Worm (Caenorhabditis elegans) whole organism, L2 larva: Measurements from ENCODE around the gene F31F7.2.
A peak's percentile ranks its signal among the peaks of the same experiment; 100 is the strongest.

Experiments used
- C34F6.9 ChIP-seq: fragments of 150-350 bp; optimal IDR thresholded peaks from 2 replicates; lab custom pipeline; 2014; ENCODE audit warnings: missing biosample characterization, missing genetic modification characterization
- F13H6.1 ChIP-seq: sonication (generic microtip); optimal IDR thresholded peaks from 2 replicates; lab custom pipeline; 2016; ENCODE audit warnings: missing genetic modification characterization, missing compliant biosample characterization
- R02D3.7 ChIP-seq: fragments of 150-350 bp; optimal IDR thresholded peaks from 2 replicates; lab custom pipeline; 2014; ENCODE audit warnings: missing biosample characterization, missing genetic modification characterization
- Y55F3AM.14 ChIP-seq: fragments of 200-800 bp; sonication (Bioruptor generic); optimal IDR thresholded peaks from 2 replicates; lab custom pipeline; 2018; ENCODE audit warnings: mild to moderate bottlenecking, missing genetic modification characterization, missing compliant biosample characterization
- ZK546.5 ChIP-seq: sonication (generic microtip); optimal IDR thresholded peaks from 2 replicates; lab custom pipeline; 2017; ENCODE audit warnings: missing biosample characterization, missing genetic modification characterization
- alr-1 ChIP-seq: fragments of 150-350 bp; optimal IDR thresholded peaks from 2 replicates; lab custom pipeline; 2014; ENCODE audit warnings: missing biosample characterization, missing genetic modification characterization
- aly-2 ChIP-seq: fragments of 150-350 bp; optimal IDR thresholded peaks from 2 replicates; lab custom pipeline; 2014; ENCODE audit warnings: missing biosample characterization, missing genetic modification characterization
- ama-1 ChIP-seq: fragments of 150-350 bp; optimal IDR thresholded peaks from 2 replicates; lab custom pipeline; 2018; ENCODE audit warnings: inconsistent platforms
- blmp-1 ChIP-seq: sonication (generic microtip); optimal IDR thresholded peaks from 2 replicates; lab custom pipeline; 2017; ENCODE audit warnings: missing genetic modification characterization, mild to moderate bottlenecking, missing compliant biosample characterization, antibody characterized with exemption, moderate library complexity; ENCODE audit not compliant: insufficient read depth
- ceh-16 ChIP-seq: fragments of 150-350 bp; optimal IDR thresholded peaks from 2 replicates; lab custom pipeline; 2014; ENCODE audit warnings: missing biosample characterization, missing genetic modification characterization
- ceh-82 ChIP-seq: fragments of 150-350 bp; optimal IDR thresholded peaks from 2 replicates; lab custom pipeline; 2014; ENCODE audit warnings: missing biosample characterization, missing genetic modification characterization
- crh-2 ChIP-seq: sonication (generic microtip); optimal IDR thresholded peaks from 2 replicates; lab custom pipeline; 2017; ENCODE audit warnings: missing biosample characterization, missing genetic modification characterization
- dmd-4 ChIP-seq: sonication (generic microtip); optimal IDR thresholded peaks from 2 replicates; lab custom pipeline; 2017; ENCODE audit warnings: missing biosample characterization, missing genetic modification characterization
- egl-27 ChIP-seq: sonication (generic microtip); optimal IDR thresholded peaks from 3 replicates; lab custom pipeline; 2017; ENCODE audit warnings: missing biosample characterization, missing genetic modification reagents, missing genetic modification characterization
- elt-1 ChIP-seq: fragments of 150-350 bp; optimal IDR thresholded peaks from 2 replicates; lab custom pipeline; 2014; ENCODE audit warnings: missing biosample characterization, missing genetic modification characterization
- fos-1 ChIP-seq: fragments of 150-350 bp; optimal IDR thresholded peaks from 2 replicates; lab custom pipeline; 2014; ENCODE audit warnings: missing biosample characterization, missing genetic modification characterization
- gmeb-1 ChIP-seq: fragments of 150-350 bp; optimal IDR thresholded peaks from 2 replicates; lab custom pipeline; 2014; ENCODE audit warnings: missing biosample characterization, missing genetic modification characterization
- lin-11 ChIP-seq: fragments of 150-350 bp; sonication (generic microtip); optimal IDR thresholded peaks from 2 replicates; lab custom pipeline; 2014; ENCODE audit warnings: missing biosample characterization, missing genetic modification characterization, inconsistent platforms, mixed read lengths
- lin-13 ChIP-seq: fragments of 150-350 bp; optimal IDR thresholded peaks from 2 replicates; lab custom pipeline; 2014; ENCODE audit warnings: missing biosample characterization, missing genetic modification reagents, missing genetic modification characterization
- lin-39 ChIP-seq: fragments of 150-350 bp; optimal IDR thresholded peaks from 2 replicates; lab custom pipeline; 2014; ENCODE audit warnings: missing biosample characterization, missing genetic modification reagents, missing genetic modification characterization
- lsy-2 ChIP-seq, 2 experiments: fragments of 150-350 bp in 1 of 2; sonication (generic microtip) in 1 of 2; optimal IDR thresholded peaks; 2 replicates each; lab custom pipeline; 2014 to 2017; ENCODE audit warnings: missing biosample characterization in 2 of 2, missing genetic modification characterization in 2 of 2
- mab-5 ChIP-seq: fragments of 150-350 bp; optimal IDR thresholded peaks from 2 replicates; lab custom pipeline; 2014; ENCODE audit warnings: missing biosample characterization, missing genetic modification characterization
- mbf-1 ChIP-seq: sonication (generic microtip); optimal IDR thresholded peaks from 2 replicates; lab custom pipeline; 2017; ENCODE audit warnings: missing biosample characterization, missing genetic modification characterization
- mdl-1 ChIP-seq, 2 experiments: fragments of 150-350 bp in 1 of 2; sonication (generic microtip) in 1 of 2; optimal IDR thresholded peaks; 2 replicates each; lab custom pipeline; 2017; ENCODE audit warnings: missing biosample characterization in 2 of 2, missing genetic modification characterization in 2 of 2
- nhr-10 ChIP-seq: sonication (generic microtip); optimal IDR thresholded peaks from 2 replicates; lab custom pipeline; 2017; ENCODE audit warnings: missing biosample characterization, missing genetic modification characterization
- nhr-12 ChIP-seq: fragments of 150-350 bp; optimal IDR thresholded peaks from 2 replicates; lab custom pipeline; 2014; ENCODE audit warnings: missing biosample characterization, missing genetic modification characterization
- nhr-129 ChIP-seq: fragments of 150-350 bp; optimal IDR thresholded peaks from 2 replicates; lab custom pipeline; 2014; ENCODE audit warnings: missing biosample characterization, missing genetic modification characterization
- nhr-21 ChIP-seq: fragments of 150-350 bp; optimal IDR thresholded peaks from 2 replicates; lab custom pipeline; 2014; ENCODE audit warnings: missing biosample characterization, missing genetic modification characterization
- nhr-23 ChIP-seq: fragments of 150-350 bp; optimal IDR thresholded peaks from 2 replicates; lab custom pipeline; 2014; ENCODE audit warnings: missing biosample characterization, missing genetic modification reagents, missing genetic modification characterization
- nhr-237 ChIP-seq: fragments of 150-350 bp; optimal IDR thresholded peaks from 2 replicates; lab custom pipeline; 2014; ENCODE audit warnings: missing biosample characterization, missing genetic modification characterization
- nhr-25 ChIP-seq: fragments of 150-350 bp; sonication (generic microtip); optimal IDR thresholded peaks from 3 replicates; lab custom pipeline; 2014; ENCODE audit warnings: missing biosample characterization, missing genetic modification characterization
- nhr-6 ChIP-seq: fragments of 150-350 bp; optimal IDR thresholded peaks from 2 replicates; lab custom pipeline; 2014; ENCODE audit warnings: missing biosample characterization, missing genetic modification characterization
- nhr-77 ChIP-seq: fragments of 150-350 bp; optimal IDR thresholded peaks from 2 replicates; lab custom pipeline; 2014; ENCODE audit warnings: missing biosample characterization, missing genetic modification characterization
- peb-1 ChIP-seq: fragments of 150-350 bp; optimal IDR thresholded peaks from 2 replicates; lab custom pipeline; 2014; ENCODE audit warnings: missing biosample characterization, missing genetic modification characterization
- sem-4 ChIP-seq: fragments of 150-350 bp; optimal IDR thresholded peaks from 2 replicates; lab custom pipeline; 2014; ENCODE audit warnings: missing biosample characterization, missing genetic modification reagents, missing genetic modification characterization
- skn-1 ChIP-seq: sonication (generic microtip); optimal IDR thresholded peaks from 2 replicates; lab custom pipeline; 2017; ENCODE audit warnings: missing biosample characterization, missing genetic modification characterization
- sma-3 ChIP-seq: sonication (generic microtip); optimal IDR thresholded peaks from 2 replicates; lab custom pipeline; 2016; ENCODE audit warnings: missing genetic modification reagents, missing genetic modification characterization, missing compliant biosample characterization
- sma-9 ChIP-seq, 2 experiments: fragments of 150-350 bp in 1 of 2; sonication (generic microtip) in 1 of 2; optimal IDR thresholded peaks; 2 replicates each; lab custom pipeline; 2014 to 2016; ENCODE audit warnings: missing genetic modification characterization in 2 of 2, mild to moderate bottlenecking in 1 of 2, missing biosample characterization in 1 of 2, missing compliant biosample characterization in 1 of 2, missing genetic modification reagents in 1 of 2, moderate library complexity in 1 of 2
- snpc-4 ChIP-seq: fragments of 150-350 bp; optimal IDR thresholded peaks from 2 replicates; lab custom pipeline; 2014; ENCODE audit warnings: missing biosample characterization, missing genetic modification characterization
- unc-39 ChIP-seq: fragments of 150-350 bp; optimal IDR thresholded peaks from 2 replicates; lab custom pipeline; 2014; ENCODE audit warnings: missing biosample characterization, missing genetic modification characterization
- unc-55 ChIP-seq: fragments of 150-350 bp; sonication (generic microtip); optimal IDR thresholded peaks from 3 replicates; lab custom pipeline; 2014; ENCODE audit warnings: missing biosample characterization, missing genetic modification reagents, missing genetic modification characterization
- unc-62 ChIP-seq: fragments of 150-350 bp; optimal IDR thresholded peaks from 2 replicates; lab custom pipeline; 2014; ENCODE audit warnings: missing biosample characterization, missing genetic modification reagents, missing genetic modification characterization
- zag-1 ChIP-seq: fragments of 150-350 bp; optimal IDR thresholded peaks from 2 replicates; lab custom pipeline; 2014; ENCODE audit warnings: missing biosample characterization, missing genetic modification characterization
- ztf-1 ChIP-seq: fragments of 200-800 bp; sonication (Bioruptor generic); conservative IDR thresholded peaks from 2 replicates; pipeline ENCODE4 v1.3.6; 2022; ENCODE audit warnings: missing genetic modification characterization, missing compliant biosample characterization
- ztf-11 ChIP-seq: sonication (generic microtip); optimal IDR thresholded peaks from 2 replicates; lab custom pipeline; 2017; ENCODE audit warnings: missing biosample characterization, missing genetic modification characterization
- ztf-4 ChIP-seq: fragments of 150-350 bp; optimal IDR thresholded peaks from 2 replicates; lab custom pipeline; 2014; ENCODE audit warnings: missing biosample characterization, missing genetic modification characterization

Gene F31F7.2

ce11 chrV:6224494-6224959 lies 46.1 kb upstream of the F31F7.2 start:
- TF ChIP-seq sma-9 (GFP tag; optimal IDR thresholded peaks at IDR 0.05; lab: Kevin White, UChicago) (peak; percentile 99), sma-9 (tag; optimal IDR thresholded peaks at IDR 0.05; lab: Kevin White, UChicago) (no peak), sma-3 (GFP tag; lab: Kevin White, UChicago) (peak; percentile 96), nhr-25 (tag; lab: Kevin White, UChicago) (peak; percentile 98), peb-1 (tag; lab: Kevin White, UChicago) (no peak), ZK546.5 (tag; lab: Kevin White, UChicago) (peak; percentile 52), lin-11 (tag; lab: Kevin White, UChicago) (peak; percentile 96), nhr-237 (tag; lab: Kevin White, UChicago) (peak; percentile 37), ceh-82 (no peak), gmeb-1 (tag; lab: Kevin White, UChicago) (peak; percentile 85), Y55F3AM.14 (GFP tag; lab: Kevin White, UChicago) (peak; percentile 90), unc-55 (GFP tag; lab: Kevin White, UChicago) (peak; percentile 82), lin-39 (peak; percentile 15), fos-1 (tag; lab: Kevin White, UChicago) (peak; percentile 85), egl-27 (tag; lab: Kevin White, UChicago) (peak; percentile 96), ztf-11 (no peak), sem-4 (tag; lab: Kevin White, UChicago) (peak; percentile 93), blmp-1 (peak; percentile 27), C34F6.9 (tag; lab: Kevin White, UChicago) (peak; percentile 98), nhr-129 (tag; lab: Kevin White, UChicago) (peak; percentile 98), F13H6.1 (tag; lab: Kevin White, UChicago) (peak; percentile 98), nhr-23 (peak; percentile 70), ztf-4 (peak; percentile 98), mdl-1 (tag; optimal IDR thresholded peaks at IDR 0.05; lab: Kevin White, UChicago) (peak; percentile 94 to 97), lin-13 (GFP tag; lab: Kevin White, UChicago) (peak; percentile 94), lsy-2 (tag; optimal IDR thresholded peaks at IDR 0.05; lab: Kevin White, UChicago) (peak; percentile 80 to 94), R02D3.7 (tag; lab: Kevin White, UChicago) (no peak), nhr-10 (peak; percentile 83), zag-1 (tag; lab: Kevin White, UChicago) (peak; percentile 97), crh-2 (tag; lab: Kevin White, UChicago) (peak; percentile 98), dmd-4 (tag; lab: Kevin White, UChicago) (no peak), unc-62 (peak; percentile 88), mbf-1 (tag; lab: Kevin White, UChicago) (peak; percentile 28), nhr-6 (peak; percentile 90), nhr-77 (tag; lab: Kevin White, UChicago) (peak; percentile 64), nhr-21 (tag; lab: Kevin White, UChicago) (peak; percentile 97), ztf-1 (GFP tag; lab: Robert Waterston, UW) (no peak), mab-5 (tag; lab: Kevin White, UChicago) (peak; percentile 91), alr-1 (tag; lab: Kevin White, UChicago) (no peak), unc-39 (tag; lab: Kevin White, UChicago) (no peak), nhr-12 (tag; lab: Kevin White, UChicago) (peak; percentile 24), snpc-4 (tag; lab: Kevin White, UChicago) (peak; percentile 60), elt-1 (tag; lab: Kevin White, UChicago) (no peak), aly-2 (tag; lab: Kevin White, UChicago) (no peak), ama-1 (peak; percentile 94), skn-1 (tag; lab: Kevin White, UChicago) (no peak), ceh-16 (tag; lab: Kevin White, UChicago) (peak; percentile 65)
